Worm (Caenorhabditis elegans) whole organism, L3 larva: ENCODE results near the gene C02E7.6.

ENCODE experiments used
- ZK546.5 ChIP-seq: sonication (generic microtip); optimal IDR thresholded peaks from 2 replicates; lab custom pipeline; 2017; ENCODE audit warnings: missing biosample characterization, missing genetic modification characterization
- aly-2 ChIP-seq: fragments of 150-350 bp; optimal IDR thresholded peaks from 2 replicates; lab custom pipeline; 2014; ENCODE audit warnings: missing biosample characterization, missing genetic modification characterization
- ama-1 ChIP-seq: fragments of 150-350 bp; optimal IDR thresholded peaks from 2 replicates; lab custom pipeline; 2018
- ceh-82 ChIP-seq: fragments of 150-350 bp; optimal IDR thresholded peaks from 2 replicates; lab custom pipeline; 2014; ENCODE audit warnings: missing biosample characterization, missing genetic modification characterization
- ceh-9 ChIP-seq: sonication (generic microtip); optimal IDR thresholded peaks from 2 replicates; lab custom pipeline; 2018; ENCODE audit warnings: missing biosample characterization, missing genetic modification characterization
- elt-2 ChIP-seq: sonication (generic microtip); optimal IDR thresholded peaks from 2 replicates; lab custom pipeline; 2016; ENCODE audit warnings: missing genetic modification reagents, mild to moderate bottlenecking, missing genetic modification characterization, missing compliant biosample characterization
- elt-3 ChIP-seq, 3 experiments: fragments of 150-350 bp in 1 of 3; sonication (generic microtip) in 2 of 3; optimal IDR thresholded peaks; 2 replicates in 2 of 3; 4 replicates in 1 of 3; lab custom pipeline; 2014 to 2017; ENCODE audit warnings: missing biosample characterization in 3 of 3, missing genetic modification characterization in 3 of 3
- eor-1 ChIP-seq, 2 experiments: fragments of 150-350 bp; optimal IDR thresholded peaks; 2 replicates each; lab custom pipeline; 2014 to 2018; ENCODE audit warnings: missing biosample characterization in 2 of 2, missing genetic modification characterization in 2 of 2
- nhr-25 ChIP-seq: sonication (generic microtip); optimal IDR thresholded peaks from 2 replicates; lab custom pipeline; 2017; ENCODE audit warnings: missing biosample characterization, missing genetic modification characterization
- skn-1 ChIP-seq: fragments of 150-350 bp; optimal IDR thresholded peaks from 2 replicates; lab custom pipeline; 2014; ENCODE audit warnings: missing biosample characterization, missing genetic modification characterization
- snpc-4 ChIP-seq: fragments of 150-350 bp; optimal IDR thresholded peaks from 2 replicates; lab custom pipeline; 2014; ENCODE audit warnings: missing biosample characterization, missing genetic modification characterization
- unc-39 ChIP-seq: sonication (generic microtip); optimal IDR thresholded peaks from 4 replicates; lab custom pipeline; 2017; ENCODE audit warnings: missing biosample characterization, missing genetic modification characterization
- unc-62 ChIP-seq: fragments of 150-350 bp; sonication (generic microtip); optimal IDR thresholded peaks from 4 replicates; lab custom pipeline; 2014; ENCODE audit warnings: missing biosample characterization, missing genetic modification reagents, missing genetic modification characterization
- ztf-4 ChIP-seq: fragments of 150-350 bp; optimal IDR thresholded peaks from 2 replicates; lab custom pipeline; 2014; ENCODE audit warnings: missing biosample characterization, missing genetic modification characterization

DNA sequence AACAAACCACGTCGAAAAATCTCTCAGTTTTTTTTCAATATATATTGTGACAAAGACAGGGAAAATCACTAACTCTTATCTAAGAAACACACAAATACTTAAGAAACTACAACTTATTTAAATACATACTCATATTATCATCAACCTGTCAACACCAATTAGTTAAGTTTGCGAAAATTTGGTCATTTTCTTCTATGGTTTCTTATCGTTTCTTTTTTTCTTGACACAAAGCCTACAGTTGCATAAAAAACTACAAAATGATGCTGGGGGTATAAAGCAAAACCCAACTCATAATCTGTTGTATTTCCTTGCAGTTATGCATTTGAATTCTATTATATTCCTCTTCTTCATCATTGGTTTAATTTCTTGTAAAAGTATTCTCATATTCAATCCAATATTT is 17.9 kb upstream of the C02E7.6 start, which contains the start of gene ugt-67:
- no peak for TF ChIP-seq ceh-82 (tag; lab: Kevin White, UChicago)
- TF ChIP-seq aly-2: no peak
- TF ChIP-seq unc-39: no peak
- TF ChIP-seq elt-2 (tag; lab: Kevin White, UChicago): no peak
- no peak for TF ChIP-seq skn-1 (tag; lab: Kevin White, UChicago)
- no peak for TF ChIP-seq ceh-9 (tag; lab: Kevin White, UChicago)
- no peak for TF ChIP-seq nhr-25 (tag; lab: Kevin White, UChicago)
- TF ChIP-seq unc-62 (GFP tag; lab: Kevin White, UChicago): no peak
- no peak for TF ChIP-seq snpc-4 (tag; lab: Kevin White, UChicago)
- no peak for TF ChIP-seq eor-1 (tag; optimal IDR thresholded peaks at IDR 0.05; lab: Kevin White, UChicago)
- no peak for TF ChIP-seq elt-3 (tag; optimal IDR thresholded peaks at IDR 0.05; lab: Kevin White, UChicago)
- TF ChIP-seq ama-1 (lab: Kevin White, UChicago): no peak
- TF ChIP-seq ztf-4 (tag; lab: Kevin White, UChicago): no peak
- TF ChIP-seq ZK546.5 (tag; lab: Kevin White, UChicago): no peak
